Worm (Caenorhabditis elegans): Measurements from ENCODE around the gene pitr-4.
A peak's percentile ranks its signal among the peaks of the same experiment; 100 is the strongest.

pitr-4 gene

DNA sequence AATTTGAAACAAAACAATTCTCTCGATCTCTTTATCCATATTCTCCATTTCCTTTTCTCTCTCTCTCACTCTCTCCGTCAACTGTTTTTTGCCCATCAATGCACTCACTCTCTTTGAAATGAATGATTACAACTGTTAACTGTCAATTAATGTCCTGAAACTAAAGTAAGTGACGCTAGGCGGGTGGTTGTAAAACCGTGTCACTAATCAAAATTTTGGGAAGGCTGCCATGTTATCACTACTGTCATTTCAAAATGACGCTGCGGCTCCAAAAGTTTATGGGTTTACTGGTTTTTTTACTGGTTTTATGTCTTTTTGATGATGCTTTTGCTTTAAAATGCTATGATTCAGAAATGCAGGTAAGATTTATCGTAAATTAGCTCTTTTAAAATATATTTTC lies 17.8 kb upstream of the pitr-4 start, which contains the start of gene ZK287.9:
TSS of gene ZK287.9 (plus strand) at position 192 of the 400 bp plus-strand sequence.
- TF ChIP-seq lin-14 (GFP tag; optimal IDR thresholded peaks at IDR 0.05) (no peak), aly-2 (tag; optimal IDR thresholded peaks at IDR 0.05) (no peak), F16B12.6 (tag; optimal IDR thresholded peaks at IDR 0.05) (no peak), Y116A8C.19 (tag; optimal IDR thresholded peaks at IDR 0.05; ENCODE audit: borderline replicate concordance) (no peak), egl-13 (tag; optimal IDR thresholded peaks at IDR 0.05) (no peak), C04F5.9 (tag; optimal IDR thresholded peaks at IDR 0.05) (no peak), dpl-1 (GFP tag; optimal IDR thresholded peaks at IDR 0.05) (no peak), sup-37 (GFP tag; optimal IDR thresholded peaks at IDR 0.05) (no peak), nhr-237 (tag; optimal IDR thresholded peaks at IDR 0.05) (no peak), irx-1 (tag; optimal IDR thresholded peaks at IDR 0.05) (no peak), isw-1 (GFP tag; IDR thresholded peaks at IDR 0.05) (no peak), lin-35 (GFP tag; optimal IDR thresholded peaks at IDR 0.05) (no peak), grh-1 (GFP tag; IDR thresholded peaks at IDR 0.05) (no peak), C16A3.4 (tag; optimal IDR thresholded peaks at IDR 0.05) (no peak)

ce11 chrV:9677977-9678376 lies 16.6 kb upstream of the pitr-4 start, which contains the start of gene cthd-1:
Gene cthd-1, plus strand, starts transcription at chrV:9678277.
- TF ChIP-seq nhr-76 (tag; optimal IDR thresholded peaks at IDR 0.05) (no peak), unc-98 (GFP tag; IDR thresholded peaks at IDR 0.05) (no peak)

DNA sequence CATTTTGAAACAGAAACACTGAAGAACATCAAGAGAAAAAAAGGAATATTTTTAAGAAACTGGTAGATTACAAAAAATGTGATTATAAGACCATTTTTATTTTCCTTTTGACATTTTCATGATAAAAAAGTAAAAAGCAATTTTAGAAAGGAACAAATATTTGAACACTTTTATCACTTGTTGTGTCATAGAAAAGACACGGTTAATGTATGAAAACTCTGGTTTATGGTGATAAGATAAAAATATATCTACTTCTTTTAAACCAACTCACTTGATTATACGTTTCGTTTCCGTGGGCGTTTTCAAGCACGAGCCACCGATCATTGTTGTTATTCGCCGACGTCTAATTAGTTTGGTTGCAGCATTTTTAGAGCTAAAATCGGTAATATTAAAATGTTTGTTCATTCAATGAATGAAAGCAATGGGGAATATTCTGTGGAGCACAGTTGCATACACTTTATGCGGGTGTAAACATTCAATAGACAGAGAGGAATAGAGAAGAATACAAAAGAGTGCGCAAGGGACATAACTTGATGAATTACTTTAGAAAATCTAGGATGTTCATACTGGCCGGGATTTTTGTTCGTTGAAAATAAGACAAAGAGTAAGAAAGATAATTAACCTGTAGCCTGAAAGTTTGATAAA lies 11.9 kb upstream of the pitr-4 start, which contains the start of gene sulp-8:
TSS of gene sulp-8 (minus strand) at position 469 of the 645 bp plus-strand sequence.
- peak in 1 of 2 experiments; percentile 13 for TF ChIP-seq lin-35 (GFP tag; optimal IDR thresholded peaks at IDR 0.05)
- TF ChIP-seq ceh-90 (tag; optimal IDR thresholded peaks at IDR 0.05): no peak
- peak; percentile 33 for TF ChIP-seq elt-2 (tag; optimal IDR thresholded peaks at IDR 0.05)
- TF ChIP-seq dpl-1 (GFP tag; optimal IDR thresholded peaks at IDR 0.05): peak in 1 of 3 experiments; percentile 12
- TF ChIP-seq nhr-237 (tag; optimal IDR thresholded peaks at IDR 0.05): no peak
- TF ChIP-seq ceh-88 (GFP tag; IDR thresholded peaks at IDR 0.05): no peak

- TF ChIP-seq tbx-2 (tag; optimal IDR thresholded peaks at IDR 0.05): no peak
- no peak for TF ChIP-seq snpc-4 (tag; optimal IDR thresholded peaks at IDR 0.05)
- no peak for TF ChIP-seq lin-15B (tag; optimal IDR thresholded peaks at IDR 0.05)
- TF ChIP-seq ama-1 (optimal IDR thresholded peaks at IDR 0.05): no peak
- TF ChIP-seq nhr-77 (tag; optimal IDR thresholded peaks at IDR 0.05): no peak
- TF ChIP-seq elt-2 (tag; optimal IDR thresholded peaks at IDR 0.05): peak; percentile 49
- TF ChIP-seq nhr-84 (tag; optimal IDR thresholded peaks at IDR 0.05): no peak
- no peak for TF ChIP-seq nhr-11 (tag; optimal IDR thresholded peaks at IDR 0.05)
These were observed 11.1 kb upstream of the pitr-4 start for ce11 chrV:9672495-9672894.

DNA sequence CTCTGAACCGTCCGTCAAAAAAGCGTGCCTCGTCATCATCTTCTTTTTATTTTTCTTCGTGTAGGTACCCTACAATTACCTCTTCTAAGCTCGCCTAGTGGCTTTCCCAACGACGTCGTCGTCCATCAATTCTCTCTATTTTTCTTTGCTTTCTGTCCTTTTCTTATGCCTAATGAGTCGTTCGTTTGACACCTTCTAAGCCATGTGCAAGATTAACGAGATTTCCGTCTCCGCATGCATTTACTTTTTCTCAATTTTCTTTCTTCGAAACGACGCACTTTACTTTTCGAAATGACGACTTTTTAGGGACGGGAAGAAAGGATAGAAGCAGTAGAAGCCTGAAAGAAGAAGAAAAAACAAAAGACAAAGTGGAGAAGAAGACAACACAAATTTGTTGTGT lies 5.0 kb upstream of the pitr-4 start, which contains the start of gene ZK287.1:
TSS of gene ZK287.1 (plus strand) at position 301 of the 400 bp plus-strand sequence.
- TF ChIP-seq dsc-1 (tag; optimal IDR thresholded peaks at IDR 0.05) (no peak), mef-2 (tag; optimal IDR thresholded peaks at IDR 0.05) (no peak), lin-14 (GFP tag; optimal IDR thresholded peaks at IDR 0.05) (peak; percentile 49), nhr-76 (tag; optimal IDR thresholded peaks at IDR 0.05) (no peak), fkh-10 (GFP tag; optimal IDR thresholded peaks at IDR 0.05) (no peak), vab-15 (tag; optimal IDR thresholded peaks at IDR 0.05) (no peak), lin-13 (GFP tag; optimal IDR thresholded peaks at IDR 0.05) (no peak)

- TF ChIP-seq unc-30 (tag; optimal IDR thresholded peaks at IDR 0.05): no peak
- TF ChIP-seq vab-15 (tag; optimal IDR thresholded peaks at IDR 0.05): no peak
- TF ChIP-seq tbx-2 (tag; optimal IDR thresholded peaks at IDR 0.05): peak; percentile 38
- TF ChIP-seq elt-2 (tag; optimal IDR thresholded peaks at IDR 0.05): no peak
- TF ChIP-seq pag-3 (tag; optimal IDR thresholded peaks at IDR 0.05; ENCODE audit: borderline replicate concordance, insufficient read depth): no peak
- TF ChIP-seq dpl-1 (GFP tag; optimal IDR thresholded peaks at IDR 0.05): peak in 1 of 3 experiments; percentile 4
- TF ChIP-seq lsy-2 (tag; optimal IDR thresholded peaks at IDR 0.05): peak in 1 of 2 experiments; percentile 43
- peak in 2 of 3 experiments; percentile 36 to 64 for TF ChIP-seq ceh-82 (tag; optimal IDR thresholded peaks at IDR 0.05)
- no peak for TF ChIP-seq dsc-1 (tag; optimal IDR thresholded peaks at IDR 0.05)
- peak; percentile 13 for TF ChIP-seq snu-23 (GFP tag; optimal IDR thresholded peaks at IDR 0.05)
- TF ChIP-seq nhr-76 (tag; optimal IDR thresholded peaks at IDR 0.05): no peak
- TF ChIP-seq nhr-19 (GFP tag; conservative IDR thresholded peaks at IDR 0.05): no peak
- TF ChIP-seq sptf-1 (tag; optimal IDR thresholded peaks at IDR 0.05): no peak
- TF ChIP-seq lin-35 (GFP tag; optimal IDR thresholded peaks at IDR 0.05): peak in 1 of 2 experiments; percentile 38
- TF ChIP-seq ces-1 (GFP tag; optimal IDR thresholded peaks at IDR 0.05): no peak
- TF ChIP-seq unc-130 (tag; optimal IDR thresholded peaks at IDR 0.05): no peak
- no peak for TF ChIP-seq ceh-8 (GFP tag; optimal IDR thresholded peaks at IDR 0.05)
- no peak for TF ChIP-seq nhr-77 (tag; optimal IDR thresholded peaks at IDR 0.05)
- no peak for TF ChIP-seq elt-3 (tag; optimal IDR thresholded peaks at IDR 0.05)
These were observed 3.2 kb upstream of the pitr-4 start for ce11 chrV:9664620-9665019.

Measured in whole organism, L1 larva.